Fruit fly (Drosophila melanogaster): Measurements from ENCODE around the gene RpL26.

RpL26 gene

dm6 chr3L:18890283-18891175 lies 8.1 kb upstream of the RpL26 start, which contains the start of gene CG3961 (continued):
- TF ChIP-seq sd (tag; optimal IDR thresholded peaks at IDR 0.05) (peak; percentile 90), fd3F (GFP tag; optimal IDR thresholded peaks at IDR 0.05) (peak; percentile 93), twi (tag; optimal IDR thresholded peaks at IDR 0.05) (peak; percentile 96), CG11696 (GFP tag; IDR thresholded peaks at IDR 0.05) (peak; percentile 63), Xbp1 (GFP tag; optimal IDR thresholded peaks at IDR 0.05) (peak; percentile 98), CG2129 (GFP tag; IDR thresholded peaks at IDR 0.05; ENCODE audit: partially characterized antibody) (no peak), Lim3 (GFP tag; IDR thresholded peaks at IDR 0.05) (no peak; the same call in 1 of the 2 replicates), CG5180 (GFP tag; optimal IDR thresholded peaks at IDR 0.05) (peak; percentile 93), CG4404 (GFP tag; IDR thresholded peaks at IDR 0.05) (peak; percentile 89), dmrt99B (tag; optimal IDR thresholded peaks at IDR 0.05) (peak; percentile 99), mirr (GFP tag; optimal IDR thresholded peaks at IDR 0.05) (peak; percentile 67), sna (GFP tag; IDR thresholded peaks at IDR 0.05; ENCODE audit: partially characterized antibody) (no peak; the same call in 1 of the 2 replicates), NC2β (GFP tag; optimal IDR thresholded peaks at IDR 0.05) (peak; percentile 89), gce (GFP tag; IDR thresholded peaks at IDR 0.05) (peak; percentile 74; the same call in 1 of the 3 replicates), hb (GFP tag; IDR thresholded peaks at IDR 0.05; ENCODE audit: partially characterized antibody) (0 out of 3 replicates have a peak, but pooled peaks have one; percentile 32), trem (tag; optimal IDR thresholded peaks at IDR 0.05) (peak; percentile 96), ttk (GFP tag; IDR thresholded peaks at IDR 0.05) (peak; percentile 94), Mad (GFP tag; optimal IDR thresholded peaks at IDR 0.05) (peak; percentile 91), CG32532 (GFP tag; IDR thresholded peaks at IDR 0.05) (peak; percentile 79), chinmo (GFP tag; IDR thresholded peaks at IDR 0.05; ENCODE audit: partially characterized antibody) (peak; percentile 82; the same call in 3 of the 4 replicates), Vsx1 (GFP tag; optimal IDR thresholded peaks at IDR 0.05) (peak; percentile 94), Atf3 (GFP tag; optimal IDR thresholded peaks at IDR 0.05) (peak; percentile 88), CG34422 (GFP tag; IDR thresholded peaks at IDR 0.05) (peak; percentile 93), sob (GFP tag; IDR thresholded peaks at IDR 0.05) (peak; percentile 90), CG15696 (tag; optimal IDR thresholded peaks at IDR 0.05) (peak; percentile 94), CG9727 (GFP tag; optimal IDR thresholded peaks at IDR 0.05) (peak; percentile 100), unc-4 (GFP tag; IDR thresholded peaks at IDR 0.05; ENCODE audit: partially characterized antibody) (no peak), CG7745 (tag; optimal IDR thresholded peaks at IDR 0.05) (no peak), CrebB (tag; optimal IDR thresholded peaks at IDR 0.05) (peak; percentile 93), CG6175 (GFP tag; IDR thresholded peaks at IDR 0.05) (no peak), CG17359 (tag; optimal IDR thresholded peaks at IDR 0.05) (peak; percentile 97), jigr1 (GFP tag; IDR thresholded peaks at IDR 0.05) (peak; percentile 94), CG9797 (GFP tag; optimal IDR thresholded peaks at IDR 0.05) (peak; percentile 56), en (GFP tag; optimal IDR thresholded peaks at IDR 0.05) (peak; percentile 34), hbn (GFP tag; IDR thresholded peaks at IDR 0.05; ENCODE audit: partially characterized antibody) (no peak), gfzf (GFP tag; optimal IDR thresholded peaks at IDR 0.05) (no peak), fd102C (GFP tag; optimal IDR thresholded peaks at IDR 0.05) (peak; percentile 68), Doc3 (GFP tag; IDR thresholded peaks at IDR 0.05; ENCODE audit: partially characterized antibody) (no peak), crc (GFP tag; optimal IDR thresholded peaks at IDR 0.05) (peak; percentile 62), CG13624 (GFP tag; optimal IDR thresholded peaks at IDR 0.05) (peak; percentile 78), cg (GFP tag; optimal IDR thresholded peaks at IDR 0.05) (no peak), lmd (GFP tag; IDR thresholded peaks at IDR 0.05) (peak; percentile 94), emc (GFP tag; optimal IDR thresholded peaks at IDR 0.05) (peak; percentile 1), Ptx1 (GFP tag; IDR thresholded peaks at IDR 0.05) (peak; percentile 96), Scr (GFP tag; IDR thresholded peaks at IDR 0.05; ENCODE audit: partially characterized antibody) (no peak), CG4328 (GFP tag; optimal IDR thresholded peaks at IDR 0.05) (peak; percentile 96), lilli (GFP tag; optimal IDR thresholded peaks at IDR 0.05) (peak; percentile 92)
